Fruit fly (Drosophila melanogaster) whole organism, prepupa: Measurements from ENCODE around the gene NK7.1.

Source experiments
- CG10631 ChIP-seq: fragments of 200-800 bp; sonication (Bioruptor generic); optimal IDR thresholded peaks from 2 replicates; lab custom pipeline; 2016; ENCODE audit warnings: missing biosample characterization, missing genetic modification characterization
- CG10669 ChIP-seq: fragments of 200-800 bp; sonication (Bioruptor generic); optimal IDR thresholded peaks from 3 replicates; lab custom pipeline; 2018; ENCODE audit warnings: missing biosample characterization, mild to moderate bottlenecking, missing genetic modification characterization, moderate library complexity
- CG11294 ChIP-seq: fragments of 200-800 bp; sonication (Bioruptor generic); IDR thresholded peaks from 2 replicates; pipeline ENCODE4 v1.3.6; 2022; ENCODE audit warnings: missing biosample characterization, missing genetic modification characterization
- CG11902 ChIP-seq: fragments of 200-800 bp; sonication (Bioruptor generic); optimal IDR thresholded peaks from 3 replicates; lab custom pipeline; 2016; ENCODE audit warnings: missing biosample characterization, missing genetic modification characterization
- CG15336 ChIP-seq: fragments of 200-800 bp; sonication (Bioruptor generic); IDR thresholded peaks from 2 replicates; pipeline ENCODE4 v1.3.6; 2022; ENCODE audit warnings: missing biosample characterization, missing genetic modification characterization
- CG1621 ChIP-seq: fragments of 200-800 bp; sonication (Bioruptor generic); optimal IDR thresholded peaks from 3 replicates; lab custom pipeline; 2018; ENCODE audit warnings: missing biosample characterization, mild to moderate bottlenecking, missing genetic modification characterization
- CG16779 ChIP-seq: fragments of 200-800 bp; sonication (Bioruptor generic); optimal IDR thresholded peaks from 3 replicates; lab custom pipeline; 2017; ENCODE audit warnings: missing biosample characterization, mild to moderate bottlenecking, missing genetic modification characterization
- CG3032 ChIP-seq: fragments of 200-800 bp; optimal IDR thresholded peaks from 2 replicates; lab custom pipeline; 2019; ENCODE audit warnings: missing biosample characterization, mild to moderate bottlenecking, missing genetic modification characterization, moderate library complexity
- CG31627 ChIP-seq: fragments of 200-800 bp; sonication (Bioruptor generic); optimal IDR thresholded peaks from 3 replicates; lab custom pipeline; 2016; ENCODE audit warnings: missing biosample characterization, missing genetic modification characterization
- CG34406 ChIP-seq: fragments of 200-800 bp; sonication (Bioruptor generic); optimal IDR thresholded peaks from 3 replicates; lab custom pipeline; 2016; ENCODE audit warnings: missing biosample characterization, missing genetic modification characterization
- CG6163 ChIP-seq: fragments of 200-800 bp; sonication (Bioruptor generic); IDR thresholded peaks from 3 replicates; pipeline ENCODE4 v1.3.6; 2022; ENCODE audit warnings: missing biosample characterization, missing genetic modification characterization
- CG6792 ChIP-seq: fragments of 200-800 bp; sonication (Bioruptor generic); optimal IDR thresholded peaks from 3 replicates; lab custom pipeline; 2016; ENCODE audit warnings: missing biosample characterization, missing genetic modification characterization
- CG6808 ChIP-seq: fragments of 200-800 bp; sonication (Bioruptor generic); optimal IDR thresholded peaks from 3 replicates; lab custom pipeline; 2017; ENCODE audit warnings: missing biosample characterization, missing genetic modification characterization, mild to moderate bottlenecking, moderate library complexity, missing genetic modification reagents
- CG7368 ChIP-seq: fragments of 200-800 bp; sonication (Bioruptor generic); optimal IDR thresholded peaks from 3 replicates; lab custom pipeline; 2016; ENCODE audit warnings: missing biosample characterization, missing genetic modification characterization
- CG8119 ChIP-seq: fragments of 200-800 bp; sonication (Bioruptor generic); IDR thresholded peaks from 3 replicates; pipeline ENCODE4 v1.3.6; 2022; ENCODE audit warnings: missing biosample characterization, missing genetic modification characterization
- CG8319 ChIP-seq: fragments of 200-800 bp; sonication (Bioruptor generic); optimal IDR thresholded peaks from 3 replicates; lab custom pipeline; 2016; ENCODE audit warnings: missing biosample characterization, missing genetic modification characterization
- CG8632 ChIP-seq: fragments of 200-800 bp; sonication (Bioruptor generic); optimal IDR thresholded peaks from 3 replicates; lab custom pipeline; 2016; ENCODE audit warnings: missing biosample characterization, missing genetic modification characterization
- CG9139 ChIP-seq: fragments of 200-800 bp; sonication (Bioruptor generic); optimal IDR thresholded peaks from 3 replicates; lab custom pipeline; 2017; ENCODE audit warnings: missing biosample characterization, mild to moderate bottlenecking, missing genetic modification characterization
- Eip75B ChIP-seq: fragments of 200-800 bp; sonication (Bioruptor generic); optimal IDR thresholded peaks from 3 replicates; lab custom pipeline; 2016; ENCODE audit warnings: missing biosample characterization, missing genetic modification characterization
- Eip78C ChIP-seq: fragments of 200-800 bp; sonication (Bioruptor generic); peaks from one replicate; lab custom pipeline; 2016; ENCODE audit warnings: missing biosample characterization, missing genetic modification characterization
- Eip93F ChIP-seq: fragments of 200-800 bp; sonication (Bioruptor generic); optimal IDR thresholded peaks from 2 replicates; lab custom pipeline; 2016; ENCODE audit warnings: missing biosample characterization, mild to moderate bottlenecking, missing genetic modification characterization
- Ets96B ChIP-seq: fragments of 200-800 bp; optimal IDR thresholded peaks from 2 replicates; lab custom pipeline; 2019; ENCODE audit warnings: missing biosample characterization, mild to moderate bottlenecking, missing genetic modification characterization, moderate library complexity
- Gug ChIP-seq: fragments of 200-800 bp; sonication (Bioruptor generic); IDR thresholded peaks from 2 replicates; pipeline ENCODE4 v1.3.6; 2022; ENCODE audit warnings: missing biosample characterization, missing genetic modification characterization
- Hr38 ChIP-seq: sonication (Bioruptor generic); optimal IDR thresholded peaks from 2 replicates; lab custom pipeline; 2016; ENCODE audit warnings: missing biosample characterization, missing genetic modification characterization
- Hr39 ChIP-seq: fragments of 200-800 bp; sonication (Bioruptor generic); optimal IDR thresholded peaks from 2 replicates; lab custom pipeline; 2016; ENCODE audit warnings: missing biosample characterization, missing genetic modification characterization
- Hr4 ChIP-seq: fragments of 200-800 bp; sonication (Bioruptor generic); optimal IDR thresholded peaks from 3 replicates; lab custom pipeline; 2016; ENCODE audit warnings: missing biosample characterization, missing genetic modification characterization
- Lpt ChIP-seq: fragments of 200-800 bp; sonication (Bioruptor generic); optimal IDR thresholded peaks from 3 replicates; lab custom pipeline; 2016; ENCODE audit warnings: missing biosample characterization, missing genetic modification characterization
- Met ChIP-seq: fragments of 200-800 bp; sonication (Bioruptor generic); optimal IDR thresholded peaks from 3 replicates; lab custom pipeline; 2016; ENCODE audit warnings: missing biosample characterization, missing genetic modification characterization
- OdsH ChIP-seq: fragments of 200-800 bp; sonication (Bioruptor generic); optimal IDR thresholded peaks from 3 replicates; lab custom pipeline; 2016; ENCODE audit warnings: missing biosample characterization, missing genetic modification characterization
- Sox102F ChIP-seq: fragments of 200-800 bp; sonication (Bioruptor generic); optimal IDR thresholded peaks from 2 replicates; lab custom pipeline; 2016; ENCODE audit warnings: missing biosample characterization, mild to moderate bottlenecking, missing genetic modification characterization
- Sox15 ChIP-seq: fragments of 200-800 bp; sonication (Bioruptor generic); optimal IDR thresholded peaks from 3 replicates; lab custom pipeline; 2016; ENCODE audit warnings: missing biosample characterization, missing genetic modification characterization
- achi ChIP-seq: fragments of 200-800 bp; sonication (Bioruptor generic); optimal IDR thresholded peaks from 3 replicates; lab custom pipeline; 2016; ENCODE audit warnings: missing biosample characterization, missing genetic modification characterization
- acj6 ChIP-seq: fragments of 200-800 bp; sonication (Bioruptor generic); optimal IDR thresholded peaks from 3 replicates; lab custom pipeline; 2016; ENCODE audit warnings: missing biosample characterization, missing genetic modification characterization
- cyc ChIP-seq: fragments of 200-800 bp; sonication (Bioruptor generic); optimal IDR thresholded peaks from 3 replicates; lab custom pipeline; 2016; ENCODE audit warnings: missing biosample characterization, missing genetic modification characterization
- dac ChIP-seq: fragments of 200-800 bp; sonication (Bioruptor generic); optimal IDR thresholded peaks from 2 replicates; lab custom pipeline; 2017; ENCODE audit warnings: missing biosample characterization, mild to moderate bottlenecking, missing genetic modification characterization
- dsx ChIP-seq: fragments of 200-800 bp; optimal IDR thresholded peaks from 3 replicates; lab custom pipeline; 2019; ENCODE audit warnings: missing biosample characterization, mild to moderate bottlenecking, missing genetic modification characterization, moderate library complexity; ENCODE audit not compliant: poor library complexity, severe bottlenecking
- eg ChIP-seq: fragments of 200-800 bp; sonication (Bioruptor generic); IDR thresholded peaks from 3 replicates; pipeline ENCODE4 v1.3.6; 2022; ENCODE audit warnings: missing biosample characterization, missing genetic modification characterization
- esn ChIP-seq: fragments of 200-800 bp; sonication (Bioruptor generic); optimal IDR thresholded peaks from 2 replicates; lab custom pipeline; 2016; ENCODE audit warnings: missing biosample characterization, mild to moderate bottlenecking, missing genetic modification characterization, moderate library complexity
- fd59A ChIP-seq: fragments of 200-800 bp; sonication (Bioruptor generic); optimal IDR thresholded peaks from 2 replicates; lab custom pipeline; 2017; ENCODE audit warnings: missing biosample characterization, mild to moderate bottlenecking, missing genetic modification characterization, missing genetic modification reagents
- fkh ChIP-seq: fragments of 200-800 bp; sonication (Bioruptor generic); optimal IDR thresholded peaks from 3 replicates; lab custom pipeline; 2017; ENCODE audit warnings: missing biosample characterization, mild to moderate bottlenecking, missing genetic modification characterization, moderate library complexity
- lz ChIP-seq: fragments of 200-800 bp; sonication (Bioruptor generic); optimal IDR thresholded peaks from 3 replicates; lab custom pipeline; 2016; ENCODE audit warnings: missing biosample characterization, missing genetic modification characterization
- pdm3 ChIP-seq: fragments of 200-800 bp; sonication (Bioruptor generic); optimal IDR thresholded peaks from 3 replicates; lab custom pipeline; 2016; ENCODE audit warnings: missing biosample characterization, missing genetic modification characterization
- salr ChIP-seq, 2 experiments: fragments of 200-800 bp; sonication (Bioruptor generic); optimal IDR thresholded peaks; 3 replicates each; lab custom pipeline; 2016 to 2018; ENCODE audit warnings: missing biosample characterization in 2 of 2, missing genetic modification characterization in 2 of 2, mild to moderate bottlenecking in 1 of 2
- topi ChIP-seq: fragments of 200-800 bp; sonication (Bioruptor generic); optimal IDR thresholded peaks from 3 replicates; lab custom pipeline; 2016; ENCODE audit warnings: missing biosample characterization, missing genetic modification characterization
- vri ChIP-seq: fragments of 200-800 bp; sonication (Bioruptor generic); optimal IDR thresholded peaks from 3 replicates; lab custom pipeline; 2016; ENCODE audit warnings: missing biosample characterization, mild to moderate bottlenecking, missing genetic modification characterization

NK7.1 gene

DNA sequence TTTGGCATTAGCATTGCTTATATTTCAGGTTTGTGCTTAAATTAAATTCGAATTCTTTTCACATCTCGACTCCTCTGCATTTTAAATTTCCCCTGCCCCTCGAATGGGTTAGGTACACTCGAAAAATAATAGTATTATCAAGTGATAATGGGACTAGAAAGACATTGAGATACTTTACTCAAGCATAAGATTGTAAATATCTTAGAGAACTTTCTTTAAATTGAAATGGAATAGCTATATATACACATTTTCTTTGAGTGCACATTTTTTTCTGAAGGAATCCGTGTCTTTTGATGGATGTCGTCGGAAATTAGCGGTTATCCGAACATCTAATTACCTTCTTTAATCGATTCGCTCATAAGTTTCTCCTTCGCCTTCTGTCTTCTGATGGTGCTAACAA lies 61.7 kb downstream of the NK7.1 start (continued):
- no peak for TF ChIP-seq Eip93F
- no peak for TF ChIP-seq achi (GFP tag; lab: Kevin White, UChicago)
- TF ChIP-seq Hr38 = no peak
- peak; percentile 46 for TF ChIP-seq esn (GFP tag; lab: Kevin White, UChicago)
- TF ChIP-seq vri (GFP tag; lab: Kevin White, UChicago) = no peak
- peak; percentile 18; the same call in 1 of the 3 replicates for TF ChIP-seq eg (GFP tag; lab: Robert Waterston, UW)
- no peak for TF ChIP-seq dsx (GFP tag; lab: Kevin White, UChicago)
- TF ChIP-seq OdsH (GFP tag; lab: Kevin White, UChicago) = no peak
- TF ChIP-seq CG3032 (tag; lab: Kevin White, UChicago) = no peak
- peak; percentile 31 for TF ChIP-seq CG31627 (GFP tag; lab: Kevin White, UChicago)
- TF ChIP-seq pdm3 (GFP tag; lab: Kevin White, UChicago) = no peak
- peak; percentile 39 for TF ChIP-seq topi
- no peak for TF ChIP-seq CG16779 (tag; lab: Kevin White, UChicago)
- TF ChIP-seq salr (GFP tag; optimal IDR thresholded peaks at IDR 0.05; lab: Kevin White, UChicago) = no peak

DNA sequence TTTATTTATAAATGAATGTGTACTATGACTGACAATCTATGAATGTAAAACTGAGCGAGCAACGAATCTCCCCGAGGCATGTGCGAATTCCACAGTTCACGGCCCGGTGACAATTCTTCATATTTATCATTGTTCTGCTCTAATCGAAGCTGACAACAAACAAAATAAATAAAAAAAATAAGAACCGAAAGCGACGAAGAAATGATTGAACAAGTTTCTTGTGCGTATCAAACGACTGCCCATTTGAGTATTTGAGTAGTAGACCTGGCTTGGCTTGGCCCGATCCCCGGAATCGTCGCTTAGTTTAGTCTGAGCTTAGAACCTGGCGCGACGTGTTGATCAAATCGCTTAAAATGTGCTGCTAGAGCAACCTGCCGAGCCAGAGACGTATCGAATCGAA lies 62.7 kb downstream of the NK7.1 start, which contains the start of gene CG31321:
TSS of gene CG31321 (plus strand) at position 301 of the 400 bp plus-strand sequence.
- no peak for TF ChIP-seq cyc (GFP tag; lab: Kevin White, UChicago)
- TF ChIP-seq CG15336 = no peak
- no peak for TF ChIP-seq acj6
- TF ChIP-seq CG10669 = no peak
- no peak for TF ChIP-seq CG7368 (GFP tag; lab: Kevin White, UChicago)
- TF ChIP-seq vri (GFP tag; lab: Kevin White, UChicago) = no peak
- no peak for TF ChIP-seq Eip93F
- no peak for TF ChIP-seq CG8632 (GFP tag; lab: Kevin White, UChicago)
- no peak for TF ChIP-seq CG6808

DNA sequence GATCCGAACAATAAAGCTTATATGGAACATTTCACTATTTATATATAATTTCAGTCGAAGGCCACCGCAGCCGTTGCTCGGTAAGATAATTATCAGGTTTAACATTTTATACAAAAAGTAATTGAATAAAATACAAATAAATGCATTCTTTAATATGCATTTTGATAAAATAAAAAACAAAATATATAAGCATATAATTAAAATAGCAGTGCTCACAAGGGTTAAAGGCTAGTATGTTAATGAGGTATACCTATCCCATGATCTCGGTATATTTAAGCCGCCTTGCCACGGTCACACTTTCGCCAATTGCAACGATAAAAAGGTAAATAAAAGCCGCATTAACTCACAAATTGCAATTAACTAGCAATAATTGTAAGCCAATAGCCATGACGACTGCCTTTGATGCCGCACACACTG lies 63.9 kb downstream of the NK7.1 start, which contains the start of gene Polr2I:
TSS of gene Polr2I (plus strand) at position 289 of the 417 bp plus-strand sequence.
- TF ChIP-seq CG8632 (GFP tag; lab: Kevin White, UChicago) (peak; percentile 26), CG8319 (GFP tag; lab: Kevin White, UChicago) (no peak), CG16779 (tag; lab: Kevin White, UChicago) (no peak), Sox15 (GFP tag; lab: Kevin White, UChicago) (peak; percentile 37), CG10631 (GFP tag; lab: Kevin White, UChicago) (no peak), CG34406 (GFP tag; lab: Kevin White, UChicago) (peak; percentile 33), Lpt (GFP tag; lab: Kevin White, UChicago) (no peak), CG7368 (GFP tag; lab: Kevin White, UChicago) (no peak), Gug (GFP tag; lab: Robert Waterston, UW) (0 out of 2 replicates have a peak, but pooled peaks have one; percentile 30), fkh (GFP tag; lab: Kevin White, UChicago) (peak; percentile 68), CG6163 (GFP tag; lab: Robert Waterston, UW) (no peak), CG1621 (tag; lab: Kevin White, UChicago) (no peak), CG31627 (GFP tag; lab: Kevin White, UChicago) (peak; percentile 27), CG6792 (GFP tag; lab: Kevin White, UChicago) (peak; percentile 15), CG15336 (peak; percentile 10; the same call in 1 of the 2 replicates), Eip78C (GFP tag; lab: Kevin White, UChicago) (peak; percentile 58), cyc (GFP tag; lab: Kevin White, UChicago) (peak; percentile 37), dac (GFP tag; lab: Kevin White, UChicago) (no peak), topi (peak; percentile 7), CG11902 (GFP tag; lab: Kevin White, UChicago) (no peak), esn (GFP tag; lab: Kevin White, UChicago) (peak; percentile 35), eg (GFP tag; lab: Robert Waterston, UW) (peak; percentile 32; the same call in 1 of the 3 replicates), Eip93F (no peak), Hr38 (no peak), Hr4 (no peak), OdsH (GFP tag; lab: Kevin White, UChicago) (no peak), CG10669 (no peak), achi (GFP tag; lab: Kevin White, UChicago) (no peak), Sox102F (GFP tag; lab: Kevin White, UChicago) (no peak), CG3032 (tag; lab: Kevin White, UChicago) (peak; percentile 56), CG9139 (GFP tag; lab: Kevin White, UChicago) (no peak), fd59A (GFP tag; lab: Kevin White, UChicago) (peak; percentile 12), Ets96B (tag; lab: Kevin White, UChicago) (peak; percentile 45), dsx (GFP tag; lab: Kevin White, UChicago) (no peak), Eip75B (no peak), pdm3 (GFP tag; lab: Kevin White, UChicago) (no peak), CG11294 (no peak), CG8119 (no peak), Met (GFP tag; lab: Kevin White, UChicago) (no peak), acj6 (no peak), lz (GFP tag; lab: Kevin White, UChicago) (peak; percentile 33), Hr39 (no peak)
